Fruit fly (Drosophila melanogaster) S2 (cell line): ENCODE data around the gene CG2656.
A peak's percentile ranks its signal among the peaks of the same experiment; 100 is the strongest.

Source experiments
- CG8478 ChIP-seq: fragments of >200 bp; optimal IDR thresholded peaks from 2 replicates; lab custom pipeline; 2018
- CTCF ChIP-seq, 2 experiments: fragments of >200 bp; optimal IDR thresholded peaks; 2 replicates each; lab custom pipeline; 2018

- peak in 1 of 2 experiments; percentile 1 for TF ChIP-seq CTCF (optimal IDR thresholded peaks at IDR 0.05; lab: Kevin White, UChicago)
- no peak for TF ChIP-seq CG8478 (lab: Kevin White, UChicago)
These were observed 42.8 kb downstream of the CG2656 start for dm6 chr3R:7187093-7187912.
